Worm (Caenorhabditis elegans): ENCODE measurements around the gene T22B7.8.
A peak's percentile ranks its signal among the peaks of the same experiment; 100 is the strongest.

ce11 chrX:5686065-5686464, 54.3 kb downstream of the T22B7.8 start, which contains the start of gene set-20:
- TF ChIP-seq ets-4 (tag; optimal IDR thresholded peaks at IDR 0.05) (peak; percentile 10), madf-2 (tag; optimal IDR thresholded peaks at IDR 0.05) (peak; percentile 32), dve-1 (tag; optimal IDR thresholded peaks at IDR 0.05) (peak; percentile 45), ceh-2 (tag; optimal IDR thresholded peaks at IDR 0.05) (peak; percentile 70), pha-4 (tag; optimal IDR thresholded peaks at IDR 0.05) (no peak), fax-1 (tag; optimal IDR thresholded peaks at IDR 0.05) (peak; percentile 25), ceh-48 (tag; optimal IDR thresholded peaks at IDR 0.05) (peak; percentile 51), ceh-31 (tag; optimal IDR thresholded peaks at IDR 0.05) (peak; percentile 92), tbx-2 (tag; optimal IDR thresholded peaks at IDR 0.05) (peak; percentile 82), nhr-11 (tag; optimal IDR thresholded peaks at IDR 0.05) (no peak), che-1 (tag; optimal IDR thresholded peaks at IDR 0.05) (no peak)

Measured in whole organism, late embryonic.